Fruit fly (Drosophila melanogaster) whole organism, embryonic: ENCODE measurements around the gene eIF3h.

ENCODE experiments used
- Atf6 ChIP-seq: fragments of 200-800 bp; sonication (Bioruptor generic); IDR thresholded peaks from 2 replicates; pipeline ENCODE4 v1.3.6; 2022; ENCODE audit warnings: missing biosample characterization, missing genetic modification characterization
- CG10321 ChIP-seq: fragments of 200-800 bp; sonication (Bioruptor generic); IDR thresholded peaks from 2 replicates; pipeline ENCODE4 v1.3.6; 2022; ENCODE audit warnings: missing biosample characterization, missing genetic modification characterization
- CG12236 ChIP-seq: fragments of 200-800 bp; sonication (Bioruptor generic); optimal IDR thresholded peaks from 2 replicates; lab custom pipeline; 2016; ENCODE audit warnings: missing biosample characterization, missing genetic modification characterization
- CG14014 ChIP-seq: fragments of 200-800 bp; sonication (Bioruptor generic); IDR thresholded peaks from 2 replicates; pipeline ENCODE4 v1.3.6; 2022; ENCODE audit warnings: missing biosample characterization, missing genetic modification characterization
- CG17385 ChIP-seq: fragments of 200-800 bp; sonication (Bioruptor generic); optimal IDR thresholded peaks from 3 replicates; lab custom pipeline; 2018; ENCODE audit warnings: missing biosample characterization, mild to moderate bottlenecking, missing genetic modification characterization
- CG18262 ChIP-seq: fragments of 200-800 bp; optimal IDR thresholded peaks from 3 replicates; lab custom pipeline; 2019; ENCODE audit warnings: missing biosample characterization, mild to moderate bottlenecking, missing genetic modification characterization, moderate library complexity
- CG18599 ChIP-seq: fragments of 200-800 bp; sonication (Bioruptor generic); optimal IDR thresholded peaks from 3 replicates; lab custom pipeline; 2017; ENCODE audit warnings: missing biosample characterization, missing genetic modification characterization, mild to moderate bottlenecking, moderate library complexity, missing genetic modification reagents
- CG30020 ChIP-seq: fragments of 200-800 bp; optimal IDR thresholded peaks from 2 replicates; lab custom pipeline; 2019; ENCODE audit warnings: missing biosample characterization, mild to moderate bottlenecking, missing genetic modification characterization, moderate library complexity
- CG33213 ChIP-seq: fragments of 200-800 bp; sonication (Bioruptor generic); optimal IDR thresholded peaks from 3 replicates; lab custom pipeline; 2016; ENCODE audit warnings: missing biosample characterization, missing genetic modification characterization
- CG3726 ChIP-seq: fragments of 200-800 bp; sonication (Bioruptor generic); IDR thresholded peaks from 3 replicates; pipeline ENCODE4, ENCODE4 v1.3.6; 2022; ENCODE audit warnings: missing biosample characterization, missing genetic modification characterization
- CG3995 ChIP-seq: fragments of 200-800 bp; sonication (Bioruptor generic); optimal IDR thresholded peaks from 3 replicates; lab custom pipeline; 2016; ENCODE audit warnings: missing biosample characterization, missing genetic modification characterization
- CG4617 ChIP-seq: fragments of 200-800 bp; sonication (Bioruptor generic); optimal IDR thresholded peaks from 3 replicates; lab custom pipeline; 2016; ENCODE audit warnings: missing biosample characterization, missing genetic modification characterization, borderline replicate concordance
- CG4730 ChIP-seq: fragments of 200-800 bp; sonication (Bioruptor generic); IDR thresholded peaks from 2 replicates; pipeline ENCODE4 v1.3.6; 2022; ENCODE audit warnings: missing biosample characterization, missing genetic modification characterization
- CG6813 ChIP-seq: fragments of 200-800 bp; sonication (Bioruptor generic); optimal IDR thresholded peaks from 2 replicates; lab custom pipeline; 2017; ENCODE audit warnings: missing biosample characterization, missing genetic modification characterization, mild to moderate bottlenecking, moderate library complexity, missing genetic modification reagents
- CG8359 ChIP-seq: fragments of 200-800 bp; sonication (Bioruptor generic); optimal IDR thresholded peaks from 2 replicates; lab custom pipeline; 2017; ENCODE audit warnings: missing biosample characterization, mild to moderate bottlenecking, missing genetic modification characterization, borderline replicate concordance
- CG9817 ChIP-seq: fragments of 200-800 bp; sonication (Bioruptor generic); optimal IDR thresholded peaks from 2 replicates; lab custom pipeline; 2018; ENCODE audit warnings: missing biosample characterization, mild to moderate bottlenecking, missing genetic modification characterization, moderate library complexity
- CG9876 ChIP-seq: fragments of 200-800 bp; sonication (Bioruptor generic); optimal IDR thresholded peaks from 2 replicates; lab custom pipeline; 2016; ENCODE audit warnings: missing biosample characterization, missing genetic modification characterization
- CG9932 ChIP-seq: fragments of 200-800 bp; sonication (Bioruptor generic); IDR thresholded peaks from 2 replicates; pipeline ENCODE4 v1.3.6; 2022; ENCODE audit warnings: missing biosample characterization, missing genetic modification characterization
- Ets97D ChIP-seq: fragments of 200-800 bp; sonication (Bioruptor generic); optimal IDR thresholded peaks from 3 replicates; lab custom pipeline; 2016; ENCODE audit warnings: missing biosample characterization, missing genetic modification characterization
- HmgZ ChIP-seq: fragments of 200-800 bp; sonication (Bioruptor generic); optimal IDR thresholded peaks from 2 replicates; lab custom pipeline; 2018; ENCODE audit warnings: missing biosample characterization, mild to moderate bottlenecking, missing genetic modification characterization
- Hsf ChIP-seq: fragments of 200-800 bp; sonication (Bioruptor generic); optimal IDR thresholded peaks from 3 replicates; lab custom pipeline; 2016; ENCODE audit warnings: missing biosample characterization, missing genetic modification characterization
- NC2α ChIP-seq: fragments of 200-800 bp; sonication (Bioruptor generic); optimal IDR thresholded peaks from 2 replicates; lab custom pipeline; 2016; ENCODE audit warnings: missing biosample characterization, missing genetic modification characterization
- Neu2 ChIP-seq: fragments of 200-800 bp; sonication (Bioruptor generic); optimal IDR thresholded peaks from 3 replicates; lab custom pipeline; 2016; ENCODE audit warnings: missing biosample characterization, missing genetic modification characterization, borderline replicate concordance
- Nf-YB ChIP-seq: fragments of 200-800 bp; sonication (Bioruptor generic); optimal IDR thresholded peaks from 3 replicates; lab custom pipeline; 2019; ENCODE audit warnings: missing biosample characterization, mild to moderate bottlenecking, missing genetic modification characterization, moderate library complexity
- Opbp ChIP-seq: fragments of 200-800 bp; sonication (Bioruptor generic); IDR thresholded peaks from 3 replicates; pipeline ENCODE4 v1.3.6; 2022; ENCODE audit warnings: missing biosample characterization, missing genetic modification characterization; ENCODE audit not compliant: partially characterized antibody
- Sin3A ChIP-seq: fragments of >200 bp; optimal IDR thresholded peaks from 2 replicates; lab custom pipeline; 2018
- Ssrp ChIP-seq: fragments of 200-800 bp; sonication (Bioruptor generic); optimal IDR thresholded peaks from 2 replicates; lab custom pipeline; 2018; ENCODE audit warnings: missing biosample characterization, mild to moderate bottlenecking, missing genetic modification characterization, moderate library complexity
- Vsx1 ChIP-seq: fragments of 200-800 bp; sonication (Bioruptor generic); optimal IDR thresholded peaks from 2 replicates; lab custom pipeline; 2017; ENCODE audit warnings: missing biosample characterization, mild to moderate bottlenecking, missing genetic modification characterization, missing genetic modification reagents
- ab ChIP-seq: fragments of 200-800 bp; sonication (Bioruptor generic); optimal IDR thresholded peaks from 2 replicates; lab custom pipeline; 2016; ENCODE audit warnings: missing biosample characterization, missing genetic modification characterization
- amos ChIP-seq: fragments of 200-800 bp; sonication (Bioruptor generic); IDR thresholded peaks from 2 replicates; pipeline ENCODE4 v1.3.6; 2022; ENCODE audit warnings: missing biosample characterization, missing genetic modification characterization; ENCODE audit not compliant: partially characterized antibody
- bab2 ChIP-seq: fragments of 200-800 bp; sonication (Bioruptor generic); optimal IDR thresholded peaks from 2 replicates; lab custom pipeline; 2016; ENCODE audit warnings: missing biosample characterization, missing genetic modification characterization
- dati ChIP-seq: fragments of 200-800 bp; sonication (Bioruptor generic); IDR thresholded peaks from 2 replicates; pipeline ENCODE4 v1.3.6; 2022; ENCODE audit warnings: missing biosample characterization, missing genetic modification characterization
- dmrt99B ChIP-seq: fragments of 200-800 bp; sonication (Bioruptor generic); optimal IDR thresholded peaks from 2 replicates; lab custom pipeline; 2018; ENCODE audit warnings: missing biosample characterization, mild to moderate bottlenecking, missing genetic modification characterization, moderate library complexity
- emc ChIP-seq: fragments of 200-800 bp; sonication (Bioruptor generic); optimal IDR thresholded peaks from 2 replicates; lab custom pipeline; 2016; ENCODE audit warnings: missing biosample characterization, missing genetic modification characterization
- fd3F ChIP-seq: fragments of 200-800 bp; sonication (Bioruptor generic); optimal IDR thresholded peaks from 2 replicates; lab custom pipeline; 2018; ENCODE audit warnings: missing biosample characterization, mild to moderate bottlenecking, missing genetic modification characterization, moderate library complexity
- grn ChIP-seq: fragments of 200-800 bp; sonication (Bioruptor generic); optimal IDR thresholded peaks from 3 replicates; lab custom pipeline; 2017; ENCODE audit warnings: missing biosample characterization, missing genetic modification characterization
- jigr1 ChIP-seq: fragments of 200-800 bp; sonication (Bioruptor generic); IDR thresholded peaks from 3 replicates; pipeline ENCODE4 v1.3.6; 2022; ENCODE audit warnings: missing biosample characterization, missing genetic modification characterization
- lab ChIP-seq: fragments of 200-800 bp; sonication (Bioruptor generic); optimal IDR thresholded peaks from 3 replicates; lab custom pipeline; 2017; ENCODE audit warnings: missing biosample characterization, missing genetic modification characterization, mild to moderate bottlenecking, moderate library complexity, missing genetic modification reagents
- maf-S ChIP-seq: fragments of 200-800 bp; sonication (Bioruptor generic); optimal IDR thresholded peaks from 2 replicates; lab custom pipeline; 2016; ENCODE audit warnings: missing biosample characterization, missing genetic modification characterization
- mam ChIP-seq: fragments of 200-800 bp; sonication (Bioruptor generic); optimal IDR thresholded peaks from 3 replicates; lab custom pipeline; 2016; ENCODE audit warnings: missing biosample characterization, missing genetic modification characterization
- nerfin-2 ChIP-seq: fragments of 200-800 bp; sonication (Bioruptor generic); IDR thresholded peaks from 2 replicates; pipeline ENCODE4 v1.3.6; 2022; ENCODE audit warnings: missing biosample characterization, missing genetic modification characterization; ENCODE audit not compliant: partially characterized antibody
- sd ChIP-seq: fragments of 200-800 bp; sonication (Bioruptor generic); optimal IDR thresholded peaks from 3 replicates; lab custom pipeline; 2018; ENCODE audit warnings: missing biosample characterization, mild to moderate bottlenecking, missing genetic modification characterization, moderate library complexity
- sisA ChIP-seq: fragments of 200-800 bp; sonication (Bioruptor generic); IDR thresholded peaks from 2 replicates; pipeline ENCODE4 v1.3.6; 2022; ENCODE audit warnings: missing biosample characterization, missing genetic modification characterization
- tgo ChIP-seq: fragments of 200-800 bp; sonication (Bioruptor generic); IDR thresholded peaks from 3 replicates; pipeline ENCODE4 v1.3.6; 2022; ENCODE audit warnings: missing biosample characterization, missing genetic modification characterization
- tll ChIP-seq, 2 experiments: fragments of 200-800 bp in 1 of 2; fragments of >200 bp in 1 of 2; sonication (Bioruptor generic) in 1 of 2; optimal IDR thresholded peaks; 2 replicates each; lab custom pipeline; 2017 to 2019; ENCODE audit warnings: missing biosample characterization in 2 of 2, missing genetic modification characterization in 2 of 2, mild to moderate bottlenecking in 1 of 2, moderate library complexity in 1 of 2
- tup ChIP-seq: fragments of 200-800 bp; sonication (Bioruptor generic); optimal IDR thresholded peaks from 2 replicates; lab custom pipeline; 2016; ENCODE audit warnings: missing biosample characterization, mild to moderate bottlenecking, missing genetic modification characterization, moderate library complexity
- twi ChIP-seq: fragments of 200-800 bp; optimal IDR thresholded peaks from 2 replicates; lab custom pipeline; 2019; ENCODE audit warnings: missing biosample characterization, mild to moderate bottlenecking, missing genetic modification characterization, moderate library complexity
- zen2 ChIP-seq: fragments of 200-800 bp; sonication (Bioruptor generic); IDR thresholded peaks from 3 replicates; pipeline ENCODE4 v1.3.6; 2022; ENCODE audit warnings: missing biosample characterization, missing genetic modification characterization; ENCODE audit not compliant: partially characterized antibody

Gene eIF3h

dm6 chr2L:5004677-5005463, 48.0 kb downstream of the eIF3h start (continued):
- TF ChIP-seq Sin3A (lab: Kevin White, UChicago) (no peak), dmrt99B (peak; percentile 96), CG3995 (GFP tag; lab: Kevin White, UChicago) (peak; percentile 50), CG3726 (GFP tag; lab: Robert Waterston, UW) (peak; percentile 93), CG6813 (GFP tag; lab: Kevin White, UChicago) (peak; percentile 94), CG9876 (peak; percentile 92), tll (GFP tag; optimal IDR thresholded peaks at IDR 0.05; lab: Kevin White, UChicago) (no peak), sd (tag; lab: Kevin White, UChicago) (peak; percentile 80), CG10321 (GFP tag; lab: Robert Waterston, UW) (peak; percentile 65; the same call in 1 of the 2 replicates), zen2 (GFP tag; lab: Robert Waterston, UW) (no peak), jigr1 (peak; percentile 91), nerfin-2 (GFP tag; lab: Robert Waterston, UW) (no peak), Hsf (GFP tag; lab: Kevin White, UChicago) (peak; percentile 95), lab (GFP tag; lab: Kevin White, UChicago) (peak; percentile 99), Opbp (no peak), maf-S (peak; percentile 93), Atf6 (GFP tag; lab: Robert Waterston, UW) (peak; percentile 96), Ssrp (tag; lab: Kevin White, UChicago) (peak; percentile 89), CG4617 (GFP tag; lab: Kevin White, UChicago) (peak; percentile 78), CG30020 (tag; lab: Kevin White, UChicago) (peak; percentile 61), ab (peak; percentile 85), emc (GFP tag; lab: Kevin White, UChicago) (peak; percentile 89), Nf-YB (GFP tag; lab: Kevin White, UChicago) (peak; percentile 75), tgo (GFP tag; lab: Robert Waterston, UW) (peak; percentile 95), twi (tag; lab: Kevin White, UChicago) (peak; percentile 74), NC2α (GFP tag; lab: Kevin White, UChicago) (peak; percentile 83), Ets97D (peak; percentile 82), CG9817 (peak; percentile 96), dati (GFP tag; lab: Robert Waterston, UW) (peak; percentile 83), mam (peak; percentile 98), HmgZ (tag; lab: Kevin White, UChicago) (peak; percentile 96), CG12236 (peak; percentile 84), fd3F (peak; percentile 94), CG33213 (GFP tag; lab: Kevin White, UChicago) (peak; percentile 93), Vsx1 (GFP tag; lab: Kevin White, UChicago) (peak; percentile 78), CG9932 (GFP tag; lab: Robert Waterston, UW) (peak; percentile 97), bab2 (GFP tag; lab: Kevin White, UChicago) (peak; percentile 96), grn (GFP tag; lab: Kevin White, UChicago) (peak; percentile 60), CG17385 (GFP tag; lab: Kevin White, UChicago) (peak; percentile 91), CG18262 (peak; percentile 90), CG8359 (GFP tag; lab: Kevin White, UChicago) (peak; percentile 71), tup (GFP tag; lab: Kevin White, UChicago) (peak; percentile 90), amos (no peak), CG4730 (GFP tag; lab: Robert Waterston, UW) (peak; percentile 94), CG18599 (GFP tag; lab: Kevin White, UChicago) (peak; percentile 99), CG14014 (GFP tag; lab: Robert Waterston, UW) (peak; percentile 98), sisA (peak; percentile 97), Neu2 (GFP tag; lab: Kevin White, UChicago) (peak; percentile 59)
